Worm (Caenorhabditis elegans) whole organism, young adult: ENCODE data around the gene F21G4.1.

Experiments used
- B0336.3 ChIP-seq: fragments of 200-800 bp; sonication (Bioruptor generic); IDR thresholded peaks from 2 replicates; pipeline ENCODE4 v1.3.6; 2022; ENCODE audit warnings: missing genetic modification characterization, missing compliant biosample characterization
- D2030.7 ChIP-seq: fragments of 200-800 bp; sonication (Bioruptor generic); IDR thresholded peaks from 2 replicates; pipeline ENCODE4 v1.3.6; 2022; ENCODE audit warnings: missing genetic modification reagents, missing genetic modification characterization, missing compliant biosample characterization
- F10E7.11 ChIP-seq: sonication (generic microtip); optimal IDR thresholded peaks from 2 replicates; lab custom pipeline; 2017; ENCODE audit warnings: mild to moderate bottlenecking, missing genetic modification characterization, moderate library complexity, missing compliant biosample characterization
- F49E8.2 ChIP-seq: sonication (generic microtip); optimal IDR thresholded peaks from 3 replicates; lab custom pipeline; 2017; ENCODE audit warnings: missing genetic modification characterization, mild to moderate bottlenecking, missing compliant biosample characterization, antibody characterized with exemption, moderate library complexity; ENCODE audit not compliant: insufficient read depth
- F52B5.7 ChIP-seq: sonication (generic microtip); optimal IDR thresholded peaks from 2 replicates; lab custom pipeline; 2016; ENCODE audit warnings: mild to moderate bottlenecking, missing genetic modification characterization, missing compliant biosample characterization
- aptf-3 ChIP-seq: fragments of 200-800 bp; sonication (Bioruptor generic); IDR thresholded peaks from 2 replicates; pipeline ENCODE4 v1.3.6; 2022; ENCODE audit warnings: missing genetic modification characterization, missing compliant biosample characterization
- atf-7 ChIP-seq: sonication (generic microtip); optimal IDR thresholded peaks from 2 replicates; lab custom pipeline; 2017; ENCODE audit warnings: mild to moderate bottlenecking, missing genetic modification characterization, missing compliant biosample characterization
- athp-1 ChIP-seq: sonication (generic microtip); optimal IDR thresholded peaks from 2 replicates; lab custom pipeline; 2017; ENCODE audit warnings: mild to moderate bottlenecking, missing genetic modification characterization, missing compliant biosample characterization
- bed-1 ChIP-seq: fragments of 200-800 bp; sonication (Bioruptor generic); IDR thresholded peaks from 2 replicates; pipeline ENCODE4 v1.3.6; 2022; ENCODE audit warnings: missing genetic modification reagents, missing genetic modification characterization, missing compliant biosample characterization
- bed-2 ChIP-seq: fragments of 200-800 bp; sonication (Bioruptor generic); IDR thresholded peaks from 2 replicates; pipeline ENCODE4 v1.3.6; 2022; ENCODE audit warnings: missing genetic modification reagents, missing genetic modification characterization, missing compliant biosample characterization
- ccch-3 ChIP-seq: fragments of 200-800 bp; sonication (Bioruptor generic); optimal IDR thresholded peaks from 2 replicates; lab custom pipeline; 2018; ENCODE audit warnings: mild to moderate bottlenecking, missing genetic modification characterization, missing compliant biosample characterization
- cebp-1 ChIP-seq, 2 experiments: fragments of 200-800 bp in 1 of 2; sonication (Bioruptor generic) in 1 of 2; sonication (generic microtip) in 1 of 2; IDR thresholded peaks in 1 of 2; optimal IDR thresholded peaks in 1 of 2; 2 replicates each; pipeline versions ENCODE4 v1.3.6 to Lab custom; 2017 to 2022; ENCODE audit warnings: missing compliant biosample characterization in 2 of 2, missing genetic modification characterization in 2 of 2, mild to moderate bottlenecking in 1 of 2, missing genetic modification reagents in 1 of 2, moderate library complexity in 1 of 2
- ceh-27 ChIP-seq: fragments of 200-800 bp; sonication (Bioruptor generic); optimal IDR thresholded peaks from 2 replicates; lab custom pipeline; 2018; ENCODE audit warnings: mild to moderate bottlenecking, missing genetic modification characterization, moderate library complexity, missing compliant biosample characterization
- chd-7 ChIP-seq: sonication (generic microtip); optimal IDR thresholded peaks from 2 replicates; lab custom pipeline; 2016; ENCODE audit warnings: mild to moderate bottlenecking, missing genetic modification characterization, moderate library complexity, missing compliant biosample characterization
- die-1 ChIP-seq: sonication (generic microtip); optimal IDR thresholded peaks from 2 replicates; lab custom pipeline; 2016; ENCODE audit warnings: missing genotype, mild to moderate bottlenecking, missing genetic modification characterization, missing compliant biosample characterization
- dpff-1 ChIP-seq: sonication (generic microtip); optimal IDR thresholded peaks from 2 replicates; lab custom pipeline; 2017; ENCODE audit warnings: mild to moderate bottlenecking, missing genetic modification characterization, missing compliant biosample characterization
- efl-1 ChIP-seq: fragments of 150-350 bp; optimal IDR thresholded peaks from 2 replicates; lab custom pipeline; 2014; ENCODE audit warnings: missing biosample characterization, missing genetic modification reagents, missing genetic modification characterization
- egrh-3 ChIP-seq: fragments of 200-800 bp; sonication (Bioruptor generic); IDR thresholded peaks from 2 replicates; pipeline ENCODE4 v1.3.6; 2022; ENCODE audit warnings: missing genetic modification reagents, missing genetic modification characterization, missing compliant biosample characterization
- fkh-3 ChIP-seq: sonication (generic microtip); optimal IDR thresholded peaks from 2 replicates; lab custom pipeline; 2016; ENCODE audit warnings: mild to moderate bottlenecking, missing genetic modification characterization, missing compliant biosample characterization
- lag-1 ChIP-seq: fragments of 200-800 bp; sonication (Bioruptor generic); IDR thresholded peaks from 2 replicates; pipeline ENCODE4 v1.3.6; 2022; ENCODE audit warnings: missing genetic modification reagents, missing genetic modification characterization, missing compliant biosample characterization
- let-607 ChIP-seq, 2 experiments: fragments of 200-800 bp in 1 of 2; sonication (Bioruptor generic) in 1 of 2; sonication (generic microtip) in 1 of 2; optimal IDR thresholded peaks; 2 replicates each; lab custom pipeline; 2016 to 2018; ENCODE audit warnings: mild to moderate bottlenecking in 2 of 2, missing compliant biosample characterization in 2 of 2, missing genetic modification characterization in 2 of 2, moderate library complexity in 2 of 2, missing genotype in 1 of 2
- lin-35 ChIP-seq, 3 experiments: fragments of 150-350 bp in 2 of 3; sonication (generic microtip) in 1 of 3; optimal IDR thresholded peaks; 2 replicates each; lab custom pipeline; 2014 to 2018; ENCODE audit warnings: missing biosample characterization in 3 of 3, missing genetic modification characterization in 3 of 3, missing genetic modification reagents in 3 of 3
- lir-1 ChIP-seq: fragments of 200-800 bp; sonication (Bioruptor generic); conservative IDR thresholded peaks from 2 replicates; pipeline ENCODE4 v1.3.6; 2022; ENCODE audit warnings: missing genetic modification reagents, missing genetic modification characterization, missing compliant biosample characterization
- madf-3 ChIP-seq: fragments of 200-800 bp; sonication (Bioruptor generic); IDR thresholded peaks from 2 replicates; pipeline ENCODE4 v1.3.6; 2022; ENCODE audit warnings: missing genetic modification reagents, missing genetic modification characterization, missing compliant biosample characterization
- madf-6 ChIP-seq: fragments of 200-800 bp; sonication (Bioruptor generic); IDR thresholded peaks from 2 replicates; pipeline ENCODE4 v1.3.6; 2022; ENCODE audit warnings: missing genetic modification reagents, missing genetic modification characterization, missing compliant biosample characterization
- mel-28 ChIP-seq: sonication (generic microtip); optimal IDR thresholded peaks from 2 replicates; lab custom pipeline; 2016; ENCODE audit warnings: borderline replicate concordance, mild to moderate bottlenecking, missing genetic modification characterization, missing compliant biosample characterization
- nfya-2 ChIP-seq: fragments of 200-800 bp; sonication (Bioruptor generic); IDR thresholded peaks from 2 replicates; pipeline ENCODE4 v1.3.6; 2022; ENCODE audit warnings: missing genetic modification reagents, missing genetic modification characterization, missing compliant biosample characterization
- nhr-80 ChIP-seq: sonication (generic microtip); optimal IDR thresholded peaks from 2 replicates; lab custom pipeline; 2016; ENCODE audit warnings: missing genetic modification characterization, missing compliant biosample characterization
- pha-4 ChIP-seq: fragments of 150-350 bp; sonication (generic microtip); optimal IDR thresholded peaks from 2 replicates; lab custom pipeline; 2014; ENCODE audit warnings: missing biosample characterization, missing genetic modification reagents, missing genetic modification characterization
- rpc-1 ChIP-seq, 2 experiments: fragments of 150-350 bp in 1 of 2; sonication (generic microtip) in 1 of 2; optimal IDR thresholded peaks; 2 replicates each; lab custom pipeline; 2014 to 2018; ENCODE audit warnings: missing biosample characterization in 1 of 2, missing genetic modification characterization in 1 of 2, missing genetic modification reagents in 1 of 2, missing genotype in 1 of 2
- sdz-38 ChIP-seq: sonication (generic microtip); optimal IDR thresholded peaks from 2 replicates; lab custom pipeline; 2016; ENCODE audit warnings: missing genotype, missing genetic modification characterization, missing compliant biosample characterization
- snpc-4 ChIP-seq, 5 experiments: fragments of 150-350 bp in 1 of 5; sonication (generic microtip) in 4 of 5; optimal IDR thresholded peaks; 2 replicates each; lab custom pipeline; 2014 to 2018; ENCODE audit warnings: missing genetic modification characterization in 5 of 5, missing biosample characterization in 3 of 5, antibody characterized with exemption in 2 of 5, mild to moderate bottlenecking in 2 of 5, missing compliant biosample characterization in 2 of 5, missing genotype in 2 of 5, moderate library complexity in 2 of 5, missing genetic modification reagents in 1 of 5
- tbx-9 ChIP-seq: sonication (generic microtip); optimal IDR thresholded peaks from 2 replicates; lab custom pipeline; 2016; ENCODE audit warnings: borderline replicate concordance, missing genetic modification characterization, inconsistent platforms, missing compliant biosample characterization
- tlf-1 ChIP-seq: fragments of 200-800 bp; sonication (Bioruptor generic); optimal IDR thresholded peaks from 2 replicates; lab custom pipeline; 2018; ENCODE audit warnings: mild to moderate bottlenecking, missing genetic modification characterization, missing compliant biosample characterization
- unc-130 ChIP-seq: sonication (generic microtip); optimal IDR thresholded peaks from 2 replicates; lab custom pipeline; 2016; ENCODE audit warnings: missing genetic modification reagents, missing genetic modification characterization, missing compliant biosample characterization
- unc-62 ChIP-seq: fragments of 150-350 bp; optimal IDR thresholded peaks from 2 replicates; lab custom pipeline; 2014; ENCODE audit warnings: missing biosample characterization, missing genetic modification reagents, missing genetic modification characterization
- ztf-18 ChIP-seq: sonication (generic microtip); optimal IDR thresholded peaks from 2 replicates; lab custom pipeline; 2016; ENCODE audit warnings: missing genotype, mild to moderate bottlenecking, missing genetic modification characterization, missing compliant biosample characterization
- ztf-22 ChIP-seq: fragments of 200-800 bp; sonication (Bioruptor generic); optimal IDR thresholded peaks from 2 replicates; lab custom pipeline; 2018; ENCODE audit warnings: mild to moderate bottlenecking, missing genetic modification characterization, moderate library complexity, missing compliant biosample characterization
- ztf-26 ChIP-seq: sonication (generic microtip); optimal IDR thresholded peaks from 2 replicates; lab custom pipeline; 2017; ENCODE audit warnings: missing genetic modification characterization, missing compliant biosample characterization

F21G4.1 gene

DNA sequence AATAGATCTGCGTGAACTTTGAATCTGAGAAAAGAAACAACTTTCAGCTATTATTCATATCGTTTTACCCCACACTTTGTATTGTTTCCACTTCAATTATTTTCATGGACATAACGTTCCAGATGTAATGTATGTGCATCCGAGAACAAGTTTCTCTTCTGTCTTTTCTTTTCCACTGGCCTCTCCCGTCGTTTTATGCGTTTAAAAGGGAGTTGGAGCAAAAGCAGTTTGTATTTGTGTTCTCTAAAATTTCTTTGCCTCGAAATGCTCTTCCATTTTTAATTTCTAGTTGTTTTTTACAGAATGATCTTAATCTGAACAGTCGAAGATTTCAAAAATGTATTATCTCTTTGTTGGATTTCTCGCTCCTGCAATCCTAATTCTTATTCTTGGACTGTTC is 35.5 kb downstream of the F21G4.1 start, which contains the start of gene R07B1.11:
Gene R07B1.11, plus strand, starts transcription at position 301 of the 400 bp plus-strand sequence.
- TF ChIP-seq nhr-80 (tag; lab: Kevin White, UChicago) (no peak), madf-6 (GFP tag; lab: Robert Waterston, UW) (no peak), lin-35 (GFP tag; optimal IDR thresholded peaks at IDR 0.05; lab: Kevin White, UChicago) (no peak), aptf-3 (GFP tag; lab: Robert Waterston, UW) (no peak), efl-1 (GFP tag; lab: Kevin White, UChicago) (no peak), egrh-3 (GFP tag; lab: Robert Waterston, UW) (no peak), B0336.3 (GFP tag; lab: Robert Waterston, UW) (no peak), mel-28 (tag; lab: Kevin White, UChicago) (no peak), dpff-1 (tag; lab: Kevin White, UChicago) (no peak), lag-1 (GFP tag; lab: Robert Waterston, UW) (no peak), F52B5.7 (tag; lab: Kevin White, UChicago) (no peak), athp-1 (no peak), bed-2 (no peak)
- TF ChIP-seq, all 124 proteins: peak for 0

ce11 chrX:9851745-9852330 is 40.3 kb downstream of the F21G4.1 start, which contains the start of gene lec-7:
TSS of gene lec-7 (plus strand) at chrX:9852041.
- no peak for TF ChIP-seq tlf-1 (GFP tag; lab: Kevin White, UChicago)
- TF ChIP-seq F49E8.2, result no peak
- peak; percentile 53 for TF ChIP-seq pha-4 (tag; lab: Kevin White, UChicago)
- no peak for TF ChIP-seq bed-1 (GFP tag; lab: Robert Waterston, UW)
- TF ChIP-seq nhr-80 (tag; lab: Kevin White, UChicago), result peak; percentile 46
- no peak for TF ChIP-seq atf-7
- TF ChIP-seq madf-6 (GFP tag; lab: Robert Waterston, UW), result no peak
- TF ChIP-seq F10E7.11, result no peak
- no peak for TF ChIP-seq fkh-3
- TF ChIP-seq ceh-27 (GFP tag; lab: Kevin White, UChicago), result no peak
- TF ChIP-seq chd-7 (tag; lab: Kevin White, UChicago), result no peak

- TF ChIP-seq nhr-80 (tag; lab: Kevin White, UChicago) (peak; percentile 93), let-607 (tag; optimal IDR thresholded peaks at IDR 0.05; lab: Kevin White, UChicago) (peak in 1 of 2 experiments; percentile 24), ccch-3 (no peak), ztf-18 (tag; lab: Kevin White, UChicago) (no peak), ztf-22 (peak; percentile 20), unc-62 (peak; percentile 45), nfya-2 (GFP tag; lab: Robert Waterston, UW) (no peak)
- TF ChIP-seq, all 124 proteins: peak for 4
Measured at ce11 chrX:9850258-9850657, 41.9 kb downstream of the F21G4.1 start, which contains the start of gene lec-8. TSS of gene lec-8 (plus strand) at chrX:9850571.

DNA sequence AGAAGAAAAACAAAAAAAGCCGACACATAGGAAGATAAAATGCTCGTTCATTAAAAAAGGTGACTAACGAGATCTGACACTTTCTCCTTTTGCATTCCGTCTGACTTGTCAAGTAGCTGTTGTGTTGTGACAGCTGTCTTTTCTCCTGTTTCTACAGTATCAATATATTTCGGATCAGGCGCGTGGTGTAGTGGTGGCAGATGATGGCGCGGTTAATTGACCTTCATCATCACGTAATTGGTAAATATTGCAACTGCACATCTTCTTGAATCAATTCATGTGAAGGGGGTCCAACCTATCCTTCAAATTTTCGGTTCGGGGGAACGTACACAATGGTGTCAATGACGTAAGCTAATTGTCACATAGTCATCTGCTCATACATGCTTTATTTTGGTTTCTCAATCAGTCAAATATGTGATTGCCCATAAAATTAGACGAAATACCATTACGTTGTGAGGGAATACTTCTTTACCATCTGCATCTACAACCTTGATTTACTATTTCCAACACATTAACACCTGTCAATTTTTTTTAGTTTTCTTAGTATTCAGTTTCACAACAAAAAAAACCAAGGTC is 43.8 kb downstream of the F21G4.1 start:
- no peak for TF ChIP-seq unc-130 (GFP tag; lab: Kevin White, UChicago)
- TF ChIP-seq F52B5.7 (tag; lab: Kevin White, UChicago), result no peak
- no peak for TF ChIP-seq snpc-4 (GFP tag; optimal IDR thresholded peaks at IDR 0.05; lab: Kevin White, UChicago)
- TF ChIP-seq snpc-4 (tag; optimal IDR thresholded peaks at IDR 0.05; lab: Kevin White, UChicago), result no peak

ce11 chrX:9846975-9847374 is 45.2 kb downstream of the F21G4.1 start, which contains the start of gene vab-15:
TSS of gene vab-15 (plus strand) at chrX:9847275.
- TF ChIP-seq rpc-1 (optimal IDR thresholded peaks at IDR 0.05; lab: Kevin White, UChicago) (no peak), rpc-1 (tag; optimal IDR thresholded peaks at IDR 0.05; lab: Kevin White, UChicago) (no peak), F52B5.7 (tag; lab: Kevin White, UChicago) (no peak), ztf-26 (no peak), cebp-1 (GFP tag; IDR thresholded peaks at IDR 0.05; lab: Robert Waterston, UW) (no peak), cebp-1 (tag; optimal IDR thresholded peaks at IDR 0.05; lab: Kevin White, UChicago) (no peak), die-1 (tag; lab: Kevin White, UChicago) (no peak), sdz-38 (no peak), mel-28 (tag; lab: Kevin White, UChicago) (no peak), aptf-3 (GFP tag; lab: Robert Waterston, UW) (no peak), tbx-9 (tag; lab: Kevin White, UChicago) (no peak), unc-62 (no peak), lir-1 (GFP tag; lab: Robert Waterston, UW) (no peak), madf-3 (GFP tag; lab: Robert Waterston, UW) (no peak), D2030.7 (GFP tag; lab: Robert Waterston, UW) (no peak)
